Fruit fly (Drosophila melanogaster): Measurements from ENCODE around the gene RpS5a.

Gene RpS5a

DNA sequence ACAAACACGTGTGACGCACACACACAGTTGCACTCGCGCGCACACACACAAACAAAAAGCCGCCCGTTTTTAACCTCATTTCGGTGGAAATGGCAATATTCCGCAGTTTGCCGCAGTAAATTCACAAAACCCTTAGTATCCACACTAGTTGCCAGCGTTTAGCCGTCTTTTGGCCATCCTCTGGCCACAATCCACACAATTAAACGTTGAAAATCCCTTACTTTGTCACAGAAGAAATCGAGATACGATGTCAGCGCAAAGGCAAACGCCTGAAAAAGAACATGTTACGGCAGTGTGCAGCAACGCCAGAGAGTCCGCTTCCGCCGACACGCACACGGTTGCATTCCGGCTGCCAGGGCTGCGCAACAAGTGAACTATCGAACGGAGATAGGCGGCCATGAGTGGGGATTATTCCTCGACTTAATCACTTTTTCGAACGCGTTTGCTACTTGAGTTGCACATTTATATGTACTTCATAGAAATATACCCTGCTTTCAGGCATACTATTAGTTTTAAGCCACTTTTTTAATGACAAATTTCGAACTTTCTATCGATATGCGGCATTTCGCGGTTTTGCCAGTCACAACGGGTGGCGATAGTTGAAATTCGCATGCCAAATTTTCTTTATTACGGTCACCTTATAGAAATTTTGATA lies at the start of gene RpS5a (continued):
- TF ChIP-seq CG10321 (GFP tag; IDR thresholded peaks at IDR 0.05) (0 out of 2 replicates have a peak, but pooled peaks have one; percentile 40), CG11723 (GFP tag; optimal IDR thresholded peaks at IDR 0.05) (peak; percentile 83), CG18764 (GFP tag; optimal IDR thresholded peaks at IDR 0.05) (peak; percentile 79), bigmax (GFP tag; optimal IDR thresholded peaks at IDR 0.05) (peak; percentile 98), pzg (GFP tag; optimal IDR thresholded peaks at IDR 0.05) (peak; percentile 74), Oaz (GFP tag; IDR thresholded peaks at IDR 0.05) (peak; percentile 60), MTF-1 (GFP tag; optimal IDR thresholded peaks at IDR 0.05; ENCODE audit: borderline replicate concordance) (peak; percentile 91), psq (GFP tag; optimal IDR thresholded peaks at IDR 0.05) (no peak), Mrtf (GFP tag; IDR thresholded peaks at IDR 0.05) (no peak), vfl (GFP tag; optimal IDR thresholded peaks at IDR 0.05) (peak; percentile 41), da (GFP tag; optimal IDR thresholded peaks at IDR 0.05) (peak; percentile 75), Ets65A (GFP tag) (peak; percentile 99), ci (GFP tag; IDR thresholded peaks at IDR 0.05) (peak; percentile 91), bbx (GFP tag; IDR thresholded peaks at IDR 0.05; ENCODE audit: partially characterized antibody) (peak; percentile 31; the same call in 1 of the 2 replicates), CG11085 (GFP tag; IDR thresholded peaks at IDR 0.05) (peak; percentile 47; the same call in 1 of the 2 replicates), Ssrp (tag; optimal IDR thresholded peaks at IDR 0.05) (peak; percentile 38), Poxn (GFP tag; IDR thresholded peaks at IDR 0.05) (0 out of 2 replicates have a peak, but pooled peaks have one; percentile 24), CrebB (tag; optimal IDR thresholded peaks at IDR 0.05) (peak; percentile 80), Neu2 (GFP tag; optimal IDR thresholded peaks at IDR 0.05; ENCODE audit: borderline replicate concordance) (peak; percentile 53), klu (GFP tag; IDR thresholded peaks at IDR 0.05) (peak; percentile 64), CG6272 (GFP tag; IDR thresholded peaks at IDR 0.05) (peak; percentile 68; the same call in 1 of the 2 replicates), CG6654 (GFP tag; optimal IDR thresholded peaks at IDR 0.05) (peak; percentile 58), CG11560 (tag; IDR thresholded peaks at IDR 0.05) (peak; percentile 65; the same call in 2 of the 3 replicates), Abd-B (GFP tag; optimal IDR thresholded peaks at IDR 0.05) (peak; percentile 57), CG1529 (GFP tag; optimal IDR thresholded peaks at IDR 0.05) (peak; percentile 65), CG8478 (optimal IDR thresholded peaks at IDR 0.05) (peak; percentile 83), CG4730 (GFP tag; IDR thresholded peaks at IDR 0.05) (peak; percentile 57), cas (GFP tag; IDR thresholded peaks at IDR 0.05) (0 out of 2 replicates have a peak, but pooled peaks have one; percentile 18), emc (GFP tag; optimal IDR thresholded peaks at IDR 0.05) (peak; percentile 88), wdn (GFP tag; IDR thresholded peaks at IDR 0.05) (peak; percentile 55; the same call in 1 of the 2 replicates), CG32532 (GFP tag; IDR thresholded peaks at IDR 0.05) (peak; percentile 79), fd96Cb (tag; optimal IDR thresholded peaks at IDR 0.05) (peak; percentile 54), H2.0 (GFP tag; IDR thresholded peaks at IDR 0.05) (peak; percentile 64), NC2β (GFP tag; optimal IDR thresholded peaks at IDR 0.05) (peak; percentile 90), CG12659 (GFP tag; optimal IDR thresholded peaks at IDR 0.05) (peak; percentile 88), chinmo (GFP tag; IDR thresholded peaks at IDR 0.05; ENCODE audit: partially characterized antibody) (no peak; the same call in 3 of the 4 replicates), Awh (GFP tag; IDR thresholded peaks at IDR 0.05) (peak; percentile 55; the same call in 1 of the 2 replicates), Gsc (GFP tag; IDR thresholded peaks at IDR 0.05) (no peak), CG12299 (tag; optimal IDR thresholded peaks at IDR 0.05) (peak; percentile 61), oc (tag; optimal IDR thresholded peaks at IDR 0.05) (no peak), pb (GFP tag; optimal IDR thresholded peaks at IDR 0.05) (peak; percentile 81), mam (GFP tag; optimal IDR thresholded peaks at IDR 0.05) (peak; percentile 82), grau (tag; optimal IDR thresholded peaks at IDR 0.05) (peak; percentile 63), CG10565 (GFP tag; optimal IDR thresholded peaks at IDR 0.05) (peak; percentile 49), C15 (GFP tag; IDR thresholded peaks at IDR 0.05) (no peak), CG9876 (GFP tag; optimal IDR thresholded peaks at IDR 0.05) (peak; percentile 91), nom (GFP tag; optimal IDR thresholded peaks at IDR 0.05) (peak; percentile 79), CG13296 (GFP tag; optimal IDR thresholded peaks at IDR 0.05) (peak; percentile 87), gro (GFP tag; optimal IDR thresholded peaks at IDR 0.05) (peak; percentile 58), CG8089 (GFP tag; optimal IDR thresholded peaks at IDR 0.05) (peak; percentile 85)

Measured in whole organism, embryonic.